Worm (Caenorhabditis elegans) whole organism, L1 larva: Measurements from ENCODE around the gene cla-1.
"Not testable (repeated sequence)": the region's sequence is repeated elsewhere in the genome, so short reads cannot be mapped to it uniquely, and the experiment has no call there.

Experiments
- C34B4.2 ChIP-seq: sonication (generic microtip); optimal IDR thresholded peaks from 2 replicates; lab custom pipeline; 2017; ENCODE audit warnings: mild to moderate bottlenecking, missing genetic modification characterization, missing compliant biosample characterization
- F16B12.6 ChIP-seq: fragments of 150-350 bp; optimal IDR thresholded peaks from 2 replicates; lab custom pipeline; 2014; ENCODE audit warnings: missing biosample characterization, missing genetic modification characterization
- Y116A8C.19 ChIP-seq: sonication (generic microtip); optimal IDR thresholded peaks from 2 replicates; lab custom pipeline; 2016; ENCODE audit warnings: missing compliant biosample characterization, missing genetic modification characterization, borderline replicate concordance
- aha-1 ChIP-seq: fragments of 150-350 bp; optimal IDR thresholded peaks from 2 replicates; lab custom pipeline; 2014; ENCODE audit warnings: missing biosample characterization, missing genetic modification characterization
- aly-2 ChIP-seq: fragments of 150-350 bp; optimal IDR thresholded peaks from 2 replicates; lab custom pipeline; 2014; ENCODE audit warnings: missing biosample characterization, missing genetic modification characterization
- ama-1 ChIP-seq: fragments of 150-350 bp; optimal IDR thresholded peaks from 2 replicates; lab custom pipeline; 2014
- blmp-1 ChIP-seq: fragments of 150-350 bp; optimal IDR thresholded peaks from 2 replicates; lab custom pipeline; 2014; ENCODE audit warnings: missing biosample characterization, missing genetic modification characterization
- ceh-63 ChIP-seq: fragments of 200-800 bp; sonication (Bioruptor generic); optimal IDR thresholded peaks from 2 replicates; lab custom pipeline; 2018; ENCODE audit warnings: mild to moderate bottlenecking, missing genetic modification characterization, missing compliant biosample characterization
- dsc-1 ChIP-seq: sonication (generic microtip); optimal IDR thresholded peaks from 2 replicates; lab custom pipeline; 2016; ENCODE audit warnings: mild to moderate bottlenecking, missing genetic modification characterization, missing compliant biosample characterization
- efl-1 ChIP-seq, 4 experiments: fragments of 150-350 bp; optimal IDR thresholded peaks in 3 of 4; peaks in 1 of 4; 1 replicate in 1 of 4; 2 replicates in 3 of 4; lab custom pipeline; 2014; ENCODE audit warnings: missing biosample characterization in 2 of 4, missing genetic modification characterization in 2 of 4, missing genetic modification reagents in 2 of 4
- efl-3 ChIP-seq: fragments of 200-800 bp; sonication (Bioruptor generic); optimal IDR thresholded peaks from 2 replicates; lab custom pipeline; 2018; ENCODE audit warnings: mild to moderate bottlenecking, missing genetic modification characterization, missing compliant biosample characterization
- egl-27 ChIP-seq, 2 experiments: fragments of 150-350 bp in 1 of 2; sonication (generic microtip); optimal IDR thresholded peaks; 3 replicates each; lab custom pipeline; 2017 to 2018; ENCODE audit warnings: missing biosample characterization in 2 of 2, missing genetic modification characterization in 2 of 2, missing genetic modification reagents in 2 of 2
- ets-5 ChIP-seq: fragments of 200-800 bp; sonication (Bioruptor generic); IDR thresholded peaks from 2 replicates; pipeline ENCODE4 v1.3.6; 2022; ENCODE audit warnings: missing genetic modification characterization, missing compliant biosample characterization
- fkh-4 ChIP-seq: sonication (generic microtip); optimal IDR thresholded peaks from 2 replicates; lab custom pipeline; 2016; ENCODE audit warnings: missing compliant biosample characterization, missing genetic modification characterization, borderline replicate concordance
- grh-1 ChIP-seq: fragments of 200-800 bp; sonication (Bioruptor generic); IDR thresholded peaks from 2 replicates; pipeline ENCODE4 v1.3.6; 2022; ENCODE audit warnings: missing genetic modification reagents, missing genetic modification characterization, missing compliant biosample characterization
- hlh-4 ChIP-seq: sonication (generic microtip); optimal IDR thresholded peaks from 2 replicates; lab custom pipeline; 2016; ENCODE audit warnings: mild to moderate bottlenecking, missing genetic modification characterization, missing compliant biosample characterization
- hpl-2 ChIP-seq: fragments of 150-350 bp; optimal IDR thresholded peaks from 2 replicates; lab custom pipeline; 2014; ENCODE audit warnings: missing biosample characterization, missing genetic modification reagents, missing genetic modification characterization
- irx-1 ChIP-seq: sonication (generic microtip); optimal IDR thresholded peaks from 2 replicates; lab custom pipeline; 2016; ENCODE audit warnings: missing genetic modification characterization, missing compliant biosample characterization
- lin-14 ChIP-seq: fragments of 200-800 bp; sonication (Bioruptor generic); optimal IDR thresholded peaks from 2 replicates; lab custom pipeline; 2018; ENCODE audit warnings: mild to moderate bottlenecking, missing genetic modification characterization, moderate library complexity, missing compliant biosample characterization
- lin-15B ChIP-seq: fragments of 150-350 bp; sonication (generic microtip); optimal IDR thresholded peaks from 3 replicates; lab custom pipeline; 2014; ENCODE audit warnings: missing biosample characterization, missing genetic modification characterization
- lin-35 ChIP-seq, 2 experiments: fragments of 150-350 bp; optimal IDR thresholded peaks; 2 replicates each; lab custom pipeline; 2014; ENCODE audit warnings: missing biosample characterization in 2 of 2, missing genetic modification characterization in 2 of 2, missing genetic modification reagents in 2 of 2
- lin-39 ChIP-seq: fragments of 150-350 bp; optimal IDR thresholded peaks from 2 replicates; lab custom pipeline; 2014; ENCODE audit warnings: missing biosample characterization, missing genetic modification reagents, missing genetic modification characterization
- mab-9 ChIP-seq: fragments of 200-800 bp; sonication (Bioruptor generic); IDR thresholded peaks from 2 replicates; pipeline ENCODE4 v1.3.6; 2022; ENCODE audit warnings: missing genetic modification reagents, missing genetic modification characterization, missing compliant biosample characterization
- mef-2 ChIP-seq: fragments of 150-350 bp; optimal IDR thresholded peaks from 2 replicates; lab custom pipeline; 2014; ENCODE audit warnings: missing biosample characterization, missing genetic modification characterization
- mep-1 ChIP-seq: fragments of 150-350 bp; optimal IDR thresholded peaks from 2 replicates; lab custom pipeline; 2014; ENCODE audit warnings: missing biosample characterization, missing genetic modification characterization
- nhr-11 ChIP-seq: fragments of 150-350 bp; optimal IDR thresholded peaks from 2 replicates; lab custom pipeline; 2014; ENCODE audit warnings: missing biosample characterization, missing genetic modification characterization
- nhr-12 ChIP-seq: sonication (generic microtip); optimal IDR thresholded peaks from 2 replicates; lab custom pipeline; 2017; ENCODE audit warnings: missing biosample characterization, missing genetic modification characterization
- nhr-19 ChIP-seq: fragments of 200-800 bp; sonication (Bioruptor generic); conservative IDR thresholded peaks from 2 replicates; pipeline ENCODE4 v1.3.6; 2022; ENCODE audit warnings: missing genetic modification characterization, missing compliant biosample characterization
- nhr-28 ChIP-seq: fragments of 150-350 bp; optimal IDR thresholded peaks from 2 replicates; lab custom pipeline; 2014; ENCODE audit warnings: missing biosample characterization, missing genetic modification characterization
- nhr-47 ChIP-seq: sonication (generic microtip); optimal IDR thresholded peaks from 2 replicates; lab custom pipeline; 2016; ENCODE audit warnings: mild to moderate bottlenecking, missing genetic modification characterization, moderate library complexity, missing compliant biosample characterization
- nhr-77 ChIP-seq: fragments of 150-350 bp; optimal IDR thresholded peaks from 2 replicates; lab custom pipeline; 2014; ENCODE audit warnings: missing biosample characterization, missing genetic modification characterization
- nhr-85 ChIP-seq: sonication (generic microtip); peaks from one replicate; lab custom pipeline; 2016; ENCODE audit warnings: missing genetic modification characterization, inconsistent platforms, missing compliant biosample characterization
- nhr-90 ChIP-seq: sonication (generic microtip); optimal IDR thresholded peaks from 2 replicates; lab custom pipeline; 2016; ENCODE audit warnings: mild to moderate bottlenecking, missing genetic modification characterization, missing compliant biosample characterization; ENCODE audit not compliant: poor library complexity
- pag-3 ChIP-seq: sonication (generic microtip); optimal IDR thresholded peaks from 2 replicates; lab custom pipeline; 2017; ENCODE audit warnings: missing genetic modification characterization, mild to moderate bottlenecking, missing compliant biosample characterization, antibody characterized with exemption, borderline replicate concordance; ENCODE audit not compliant: insufficient read depth
- pqm-1 ChIP-seq: sonication (generic microtip); optimal IDR thresholded peaks from 3 replicates; lab custom pipeline; 2017; ENCODE audit warnings: missing biosample characterization, missing genetic modification characterization
- sptf-1 ChIP-seq: fragments of 150-350 bp; optimal IDR thresholded peaks from 2 replicates; lab custom pipeline; 2014; ENCODE audit warnings: missing biosample characterization, missing genetic modification characterization
- swsn-7 ChIP-seq: sonication (generic microtip); optimal IDR thresholded peaks from 2 replicates; lab custom pipeline; 2016; ENCODE audit warnings: missing genetic modification characterization, missing compliant biosample characterization
- tbx-2 ChIP-seq: sonication (generic microtip); optimal IDR thresholded peaks from 2 replicates; lab custom pipeline; 2016; ENCODE audit warnings: missing genetic modification characterization, missing compliant biosample characterization
- tlp-1 ChIP-seq: fragments of 150-350 bp; optimal IDR thresholded peaks from 2 replicates; lab custom pipeline; 2014; ENCODE audit warnings: missing biosample characterization, missing genetic modification characterization
- unc-130 ChIP-seq: fragments of 150-350 bp; optimal IDR thresholded peaks from 2 replicates; lab custom pipeline; 2017; ENCODE audit warnings: missing biosample characterization, missing genetic modification characterization, inconsistent platforms
- unc-30 ChIP-seq: sonication (generic microtip); optimal IDR thresholded peaks from 2 replicates; lab custom pipeline; 2017; ENCODE audit warnings: missing biosample characterization, missing genetic modification characterization
- vab-15 ChIP-seq: sonication (generic microtip); optimal IDR thresholded peaks from 2 replicates; lab custom pipeline; 2017; ENCODE audit warnings: missing genotype, mild to moderate bottlenecking, missing genetic modification characterization, missing compliant biosample characterization
- xbp-1 ChIP-seq: sonication (generic microtip); optimal IDR thresholded peaks from 2 replicates; lab custom pipeline; 2016; ENCODE audit warnings: missing genetic modification characterization, missing compliant biosample characterization
- zag-1 ChIP-seq: fragments of 150-350 bp; optimal IDR thresholded peaks from 2 replicates; lab custom pipeline; 2014; ENCODE audit warnings: missing biosample characterization, missing genetic modification characterization
- ztf-11 ChIP-seq, 2 experiments: sonication (generic microtip); optimal IDR thresholded peaks; 2 replicates each; lab custom pipeline; 2016 to 2017; ENCODE audit warnings: missing genetic modification characterization in 2 of 2, missing biosample characterization in 1 of 2, missing compliant biosample characterization in 1 of 2

cla-1 gene

DNA sequence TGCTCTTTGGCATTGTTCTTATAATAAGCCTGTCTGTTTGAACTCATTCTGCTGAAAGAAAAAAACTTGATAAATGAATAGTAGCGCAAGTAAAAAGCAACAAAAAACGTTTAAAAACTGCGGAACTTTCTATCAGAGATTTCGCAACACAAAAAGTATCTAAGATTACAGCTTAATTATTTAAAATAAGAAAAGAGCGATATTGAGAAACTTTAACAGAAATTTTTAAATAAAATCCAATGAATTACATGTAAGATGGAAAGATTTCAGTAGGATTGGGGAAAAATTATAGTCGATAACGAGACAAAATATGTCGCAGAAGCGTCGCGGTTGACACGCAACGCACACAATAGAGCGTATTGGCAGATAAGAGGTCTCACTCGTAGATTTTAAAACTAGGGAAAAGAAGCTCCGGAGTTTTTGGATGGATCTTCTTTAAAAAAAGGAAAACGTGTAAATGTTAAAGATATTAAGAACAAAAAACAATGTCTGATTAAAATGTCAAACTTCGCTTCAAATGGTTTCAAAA is 27.1 kb upstream of the cla-1 start, which contains the start of gene ima-3 (continued):
- TF ChIP-seq mef-2: no peak
- TF ChIP-seq ztf-11 (tag; optimal IDR thresholded peaks at IDR 0.05; lab: Kevin White, UChicago): no peak
- TF ChIP-seq nhr-28: no peak
- no peak for TF ChIP-seq aha-1
- peak; percentile 20 to 78 for TF ChIP-seq lin-35 (GFP tag; optimal IDR thresholded peaks at IDR 0.05; lab: Kevin White, UChicago)
- TF ChIP-seq nhr-85 (tag; lab: Kevin White, UChicago): no peak
- TF ChIP-seq lin-39 (tag; lab: Kevin White, UChicago): no peak
- no peak for TF ChIP-seq nhr-90 (tag; lab: Kevin White, UChicago)
- TF ChIP-seq fkh-4 (tag; lab: Kevin White, UChicago): no peak
- TF ChIP-seq mep-1 (tag; lab: Kevin White, UChicago): peak; percentile 28
- no peak for TF ChIP-seq nhr-12 (tag; lab: Kevin White, UChicago)
- TF ChIP-seq pqm-1 (tag; lab: Kevin White, UChicago): no peak
- TF ChIP-seq zag-1 (tag; lab: Kevin White, UChicago): no peak
- TF ChIP-seq hlh-4 (tag; lab: Kevin White, UChicago): no peak
- no peak for TF ChIP-seq egl-27 (tag; optimal IDR thresholded peaks at IDR 0.05; lab: Kevin White, UChicago)
- TF ChIP-seq efl-1 (optimal IDR thresholded peaks at IDR 0.05; lab: Kevin White, UChicago): peak; percentile 40 to 63
- peak in 1 of 2 experiments; percentile 33 for TF ChIP-seq efl-1 (GFP tag; optimal IDR thresholded peaks at IDR 0.05 in 1 of 2; lab: Kevin White, UChicago)
- no peak for TF ChIP-seq tlp-1 (tag; lab: Kevin White, UChicago)
- no peak for TF ChIP-seq irx-1 (tag; lab: Kevin White, UChicago)
- TF ChIP-seq ceh-63: no peak
- no peak for TF ChIP-seq grh-1 (GFP tag; lab: Robert Waterston, UW)
- TF ChIP-seq pag-3 (tag; lab: Kevin White, UChicago): no peak
- peak; percentile 69 for TF ChIP-seq blmp-1 (tag; lab: Kevin White, UChicago)
- no peak for TF ChIP-seq hpl-2 (GFP tag; lab: Kevin White, UChicago)
- peak; percentile 48 for TF ChIP-seq nhr-77
- TF ChIP-seq sptf-1 (tag; lab: Kevin White, UChicago): no peak
- peak; percentile 80 for TF ChIP-seq lin-15B
- TF ChIP-seq C34B4.2 (tag; lab: Kevin White, UChicago): no peak
- no peak for TF ChIP-seq Y116A8C.19 (tag; lab: Kevin White, UChicago)
- peak; percentile 14 for TF ChIP-seq nhr-47 (tag; lab: Kevin White, UChicago)
- TF ChIP-seq nhr-19 (GFP tag; lab: Robert Waterston, UW): no peak
- TF ChIP-seq mab-9 (GFP tag; lab: Robert Waterston, UW): no peak
- TF ChIP-seq unc-130 (tag; lab: Kevin White, UChicago): no peak
- no peak for TF ChIP-seq vab-15 (tag; lab: Kevin White, UChicago)
- TF ChIP-seq dsc-1: no peak
- peak; percentile 5 for TF ChIP-seq tbx-2 (tag; lab: Kevin White, UChicago)
- no peak for TF ChIP-seq aly-2
- no peak for TF ChIP-seq unc-30 (tag; lab: Kevin White, UChicago)
- TF ChIP-seq lin-14 (GFP tag; lab: Kevin White, UChicago): peak; percentile 16
- no peak for TF ChIP-seq ets-5
- peak; percentile 13 for TF ChIP-seq F16B12.6 (tag; lab: Kevin White, UChicago)
- no peak for TF ChIP-seq ama-1 (lab: Kevin White, UChicago)
- TF ChIP-seq xbp-1 (tag; lab: Kevin White, UChicago): no peak

DNA sequence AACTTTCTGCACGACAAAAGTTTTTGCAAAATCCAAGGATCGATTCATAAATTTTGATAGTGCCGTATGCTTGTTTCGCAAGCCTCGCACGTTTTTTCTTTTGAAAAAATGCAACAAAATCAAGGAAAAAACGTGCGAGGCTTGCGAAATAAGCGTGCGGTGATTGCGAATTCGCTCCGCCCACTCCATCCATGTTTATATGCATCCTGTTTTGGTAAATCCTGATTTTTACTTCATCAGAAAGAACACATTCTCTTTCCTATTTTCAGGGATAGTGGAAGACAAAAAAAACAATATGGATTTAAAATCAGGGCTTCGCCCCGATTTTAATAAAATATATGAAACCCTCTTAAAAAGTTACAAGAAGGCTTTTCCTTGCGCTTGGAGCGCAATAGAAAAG is 24.9 kb upstream of the cla-1 start, which contains the start of gene F32E10.9:
Gene F32E10.9 (minus strand): TSS at position 101 of the 400 bp plus-strand sequence.
- not testable (repeated sequence) for TF ChIP-seq nhr-11; swsn-7 (tag; lab: Kevin White, UChicago); efl-3 (GFP tag; lab: Kevin White, UChicago)
